Worm (Caenorhabditis elegans): Measurements from ENCODE around the gene aagr-1.

DNA sequence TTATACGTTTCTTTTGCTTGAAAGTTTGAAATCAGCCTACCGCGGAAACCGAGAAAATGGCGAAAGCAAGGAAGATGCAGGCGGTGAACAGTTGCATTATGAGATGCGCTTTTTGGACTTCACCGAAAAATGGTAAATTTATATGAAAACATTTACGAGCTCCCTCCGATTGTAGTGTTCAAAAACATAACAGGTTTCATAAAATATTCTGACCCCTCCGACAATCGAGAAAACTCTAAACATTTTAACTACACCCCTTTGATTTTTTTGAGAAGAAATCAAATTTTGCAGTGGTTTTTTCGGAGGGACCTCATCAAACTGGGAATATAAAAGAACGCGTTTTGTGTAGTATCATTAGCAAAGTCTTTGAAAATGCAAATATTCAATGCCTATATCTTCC, 19.3 kb upstream of the aagr-1 start, which contains the start of the genes F17E9.18 and F17E9.15:
- TF ChIP-seq efl-1 (GFP tag; optimal IDR thresholded peaks at IDR 0.05) (no peak), B0261.1 (tag; optimal IDR thresholded peaks at IDR 0.05) (no peak), attf-3 (GFP tag; conservative IDR thresholded peaks at IDR 0.05) (no peak), mcd-1 (GFP tag; IDR thresholded peaks at IDR 0.05) (no peak), C17E4.6 (GFP tag; IDR thresholded peaks at IDR 0.05) (no peak), lag-1 (GFP tag; IDR thresholded peaks at IDR 0.05) (no peak)
